Fruit fly (Drosophila melanogaster): Measurements from ENCODE around the gene AdamTS-B.

Gene AdamTS-B

DNA sequence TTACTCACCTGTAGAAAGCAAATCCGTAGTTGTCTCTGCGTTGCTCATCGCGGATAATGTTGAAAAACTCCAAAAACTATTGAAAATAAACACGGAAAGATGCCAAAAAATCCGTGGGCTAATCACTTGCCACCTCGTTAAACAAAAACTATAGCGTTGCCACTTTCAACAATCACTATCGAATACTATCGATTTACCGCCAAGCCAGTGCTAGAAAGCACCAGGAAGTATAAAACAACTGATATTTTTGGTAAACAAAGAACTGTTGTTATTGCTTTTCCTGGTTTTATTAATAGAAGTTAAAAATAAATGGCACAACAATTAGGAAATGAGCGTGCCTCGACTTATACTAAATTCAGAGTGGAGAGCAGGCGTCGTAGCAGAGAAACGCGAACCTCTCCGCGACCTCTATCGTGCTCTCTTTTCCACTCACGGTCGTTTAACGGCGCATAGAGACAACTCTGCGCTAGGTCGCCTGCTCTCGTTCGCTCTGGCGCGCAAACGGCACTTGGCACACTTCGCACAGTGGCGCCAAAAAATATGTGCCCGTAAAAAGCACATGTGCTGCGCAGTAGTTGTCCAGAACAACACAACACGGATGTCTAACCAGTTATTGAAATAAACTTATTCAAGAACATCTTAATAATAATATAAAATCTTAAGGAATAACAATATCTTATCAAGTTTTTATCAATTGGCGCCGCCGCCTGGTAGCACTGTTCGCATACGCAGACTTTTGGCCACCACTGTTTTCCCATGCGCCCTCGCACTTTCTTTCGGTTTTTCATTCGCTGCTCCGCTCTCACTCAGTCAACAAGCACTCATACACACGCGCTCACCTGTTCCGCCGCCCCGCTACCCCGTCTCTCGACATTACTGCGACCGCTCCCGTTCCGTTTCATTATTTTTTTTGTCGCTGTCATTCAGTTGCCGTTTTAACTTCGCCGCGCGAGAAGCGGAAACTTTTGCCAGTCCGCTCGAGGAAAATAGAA, 56.8 kb downstream of the AdamTS-B start, which contains the start of the genes lin-52 and CG15771 (continued):
- TF ChIP-seq ATbp (GFP tag; optimal IDR thresholded peaks at IDR 0.05) (peak; percentile 95), scrt (GFP tag; optimal IDR thresholded peaks at IDR 0.05) (peak; percentile 92), toy (GFP tag; IDR thresholded peaks at IDR 0.05) (peak; percentile 79), sob (GFP tag; IDR thresholded peaks at IDR 0.05) (peak; percentile 95), NFAT (GFP tag; IDR thresholded peaks at IDR 0.05) (peak; percentile 87; the same call in 1 of the 2 replicates), CG12155 (GFP tag; optimal IDR thresholded peaks at IDR 0.05) (peak; percentile 83), lilli (GFP tag; optimal IDR thresholded peaks at IDR 0.05) (peak; percentile 92), Hr78 (GFP tag; optimal IDR thresholded peaks at IDR 0.05) (peak in 1 of 2 experiments; percentile 85), Deaf1 (tag; optimal IDR thresholded peaks at IDR 0.05) (peak; percentile 79), CG17359 (tag; optimal IDR thresholded peaks at IDR 0.05) (peak; percentile 93), wor (GFP tag; IDR thresholded peaks at IDR 0.05) (peak; percentile 95), cwo (GFP tag; optimal IDR thresholded peaks at IDR 0.05) (peak; percentile 95), sd (tag; optimal IDR thresholded peaks at IDR 0.05) (peak; percentile 74), kay (GFP tag; optimal IDR thresholded peaks at IDR 0.05) (peak; percentile 80), NC2α (GFP tag; optimal IDR thresholded peaks at IDR 0.05) (no peak), CG12236 (GFP tag; optimal IDR thresholded peaks at IDR 0.05) (peak; percentile 22), pan (optimal IDR thresholded peaks at IDR 0.05) (no peak), pan (GFP tag; optimal IDR thresholded peaks at IDR 0.05 in 1 of 2, IDR thresholded peaks at IDR 0.05 in 1 of 2) (peak in 1 of 2 experiments; percentile 94), otp (GFP tag; IDR thresholded peaks at IDR 0.05) (peak; percentile 87), CG30431 (GFP tag; optimal IDR thresholded peaks at IDR 0.05) (peak; percentile 90), Sry-δ (GFP tag; optimal IDR thresholded peaks at IDR 0.05) (peak; percentile 74), CG30403 (GFP tag; optimal IDR thresholded peaks at IDR 0.05) (peak; percentile 94), kni (GFP tag; optimal IDR thresholded peaks at IDR 0.05) (peak; percentile 99), disco-r (GFP tag; optimal IDR thresholded peaks at IDR 0.05) (peak; percentile 52), fu2 (GFP tag; optimal IDR thresholded peaks at IDR 0.05) (peak; percentile 24), Ada2b (GFP tag; IDR thresholded peaks at IDR 0.05) (peak; percentile 93), pzg (GFP tag; optimal IDR thresholded peaks at IDR 0.05) (peak; percentile 85), Med (GFP tag) (peak; percentile 91), CG34224 (GFP tag; IDR thresholded peaks at IDR 0.05; ENCODE audit: partially characterized antibody) (peak; percentile 64; the same call in 2 of the 3 replicates), unc-4 (GFP tag; IDR thresholded peaks at IDR 0.05; ENCODE audit: partially characterized antibody) (peak; percentile 67), jing (GFP tag; optimal IDR thresholded peaks at IDR 0.05) (peak; percentile 87), dati (GFP tag; IDR thresholded peaks at IDR 0.05) (peak; percentile 78), al (GFP tag; IDR thresholded peaks at IDR 0.05) (peak; percentile 94), lbe (GFP tag; optimal IDR thresholded peaks at IDR 0.05) (peak; percentile 90), CG7987 (GFP tag; optimal IDR thresholded peaks at IDR 0.05) (peak; percentile 79), eve (GFP tag; optimal IDR thresholded peaks at IDR 0.05) (no peak), CG14441 (GFP tag; IDR thresholded peaks at IDR 0.05) (peak; percentile 94), CrebB (tag; optimal IDR thresholded peaks at IDR 0.05) (peak; percentile 88), dan (GFP tag; IDR thresholded peaks at IDR 0.05) (peak; percentile 86), CG17912 (GFP tag; optimal IDR thresholded peaks at IDR 0.05) (peak; percentile 73), Oaz (GFP tag; IDR thresholded peaks at IDR 0.05) (peak; percentile 94), CG15269 (tag; optimal IDR thresholded peaks at IDR 0.05) (peak; percentile 99), CG4617 (GFP tag; optimal IDR thresholded peaks at IDR 0.05; ENCODE audit: borderline replicate concordance) (peak; percentile 17), CG33557 (GFP tag; optimal IDR thresholded peaks at IDR 0.05) (peak; percentile 94), CG6175 (GFP tag; IDR thresholded peaks at IDR 0.05) (peak; percentile 89), CG14050 (GFP tag; IDR thresholded peaks at IDR 0.05) (peak; percentile 91), CG7271 (tag; optimal IDR thresholded peaks at IDR 0.05) (no peak), NC2β (GFP tag; optimal IDR thresholded peaks at IDR 0.05) (peak; percentile 28)
